Worm (Caenorhabditis elegans) whole organism, L1 larva: Measurements from ENCODE around the gene col-20.

ENCODE experiments used
- alr-1 ChIP-seq: fragments of 200-800 bp; sonication (Bioruptor generic); optimal IDR thresholded peaks from 2 replicates; lab custom pipeline; 2018; ENCODE audit warnings: borderline replicate concordance, mild to moderate bottlenecking, missing genetic modification characterization, missing compliant biosample characterization
- ceh-82 ChIP-seq, 3 experiments: fragments of 150-350 bp in 1 of 3; sonication (generic microtip) in 2 of 3; optimal IDR thresholded peaks; 2 replicates each; lab custom pipeline; 2014 to 2017; ENCODE audit warnings: missing biosample characterization in 3 of 3, missing genetic modification characterization in 3 of 3
- egl-27 ChIP-seq, 2 experiments: fragments of 150-350 bp in 1 of 2; sonication (generic microtip); optimal IDR thresholded peaks; 3 replicates each; lab custom pipeline; 2017 to 2018; ENCODE audit warnings: missing biosample characterization in 2 of 2, missing genetic modification characterization in 2 of 2, missing genetic modification reagents in 2 of 2
- elt-2 ChIP-seq: sonication (generic microtip); optimal IDR thresholded peaks from 2 replicates; lab custom pipeline; 2016; ENCODE audit warnings: missing genetic modification characterization, mild to moderate bottlenecking, inconsistent platforms, missing compliant biosample characterization, missing genetic modification reagents
- fkh-4 ChIP-seq: sonication (generic microtip); optimal IDR thresholded peaks from 2 replicates; lab custom pipeline; 2016; ENCODE audit warnings: missing compliant biosample characterization, missing genetic modification characterization, borderline replicate concordance
- jun-1 ChIP-seq: fragments of 150-350 bp; optimal IDR thresholded peaks from 2 replicates; lab custom pipeline; 2014; ENCODE audit warnings: missing biosample characterization, missing genetic modification reagents, missing genetic modification characterization
- lin-13 ChIP-seq: fragments of 150-350 bp; optimal IDR thresholded peaks from 2 replicates; lab custom pipeline; 2014; ENCODE audit warnings: missing biosample characterization, missing genetic modification reagents, missing genetic modification characterization
- lin-39 ChIP-seq: fragments of 150-350 bp; optimal IDR thresholded peaks from 2 replicates; lab custom pipeline; 2014; ENCODE audit warnings: missing biosample characterization, missing genetic modification reagents, missing genetic modification characterization
- nhr-12 ChIP-seq: sonication (generic microtip); optimal IDR thresholded peaks from 2 replicates; lab custom pipeline; 2017; ENCODE audit warnings: missing biosample characterization, missing genetic modification characterization
- nhr-237 ChIP-seq: fragments of 150-350 bp; optimal IDR thresholded peaks from 2 replicates; lab custom pipeline; 2014; ENCODE audit warnings: missing biosample characterization, missing genetic modification characterization
- nhr-28 ChIP-seq: fragments of 150-350 bp; optimal IDR thresholded peaks from 2 replicates; lab custom pipeline; 2014; ENCODE audit warnings: missing biosample characterization, missing genetic modification characterization
- nhr-84 ChIP-seq: sonication (generic microtip); optimal IDR thresholded peaks from 2 replicates; lab custom pipeline; 2017; ENCODE audit warnings: missing biosample characterization, missing genetic modification characterization
- unc-62 ChIP-seq: fragments of 150-350 bp; optimal IDR thresholded peaks from 2 replicates; lab custom pipeline; 2014; ENCODE audit warnings: missing biosample characterization, missing genetic modification reagents, missing genetic modification characterization
- unc-86 ChIP-seq: sonication (generic microtip); optimal IDR thresholded peaks from 2 replicates; lab custom pipeline; 2016; ENCODE audit warnings: missing genetic modification characterization, missing compliant biosample characterization

- TF ChIP-seq unc-62 (no peak), elt-2 (tag; lab: Kevin White, UChicago) (no peak), unc-86 (tag; lab: Kevin White, UChicago) (no peak), lin-39 (tag; lab: Kevin White, UChicago) (no peak), nhr-84 (tag; lab: Kevin White, UChicago) (no peak), lin-13 (GFP tag; lab: Kevin White, UChicago) (no peak), nhr-237 (tag; lab: Kevin White, UChicago) (no peak), nhr-12 (tag; lab: Kevin White, UChicago) (no peak), fkh-4 (tag; lab: Kevin White, UChicago) (no peak), alr-1 (tag; lab: Kevin White, UChicago) (no peak), nhr-28 (tag; lab: Kevin White, UChicago) (no peak), jun-1 (no peak), ceh-82 (tag; optimal IDR thresholded peaks at IDR 0.05; lab: Kevin White, UChicago) (no peak), egl-27 (tag; optimal IDR thresholded peaks at IDR 0.05; lab: Kevin White, UChicago) (no peak)
These were observed 11.6 kb downstream of the col-20 start for ce11 chrII:4858906-4859411.
